Fruit fly (Drosophila melanogaster): Measurements from ENCODE around the gene Obp73a.

DNA sequence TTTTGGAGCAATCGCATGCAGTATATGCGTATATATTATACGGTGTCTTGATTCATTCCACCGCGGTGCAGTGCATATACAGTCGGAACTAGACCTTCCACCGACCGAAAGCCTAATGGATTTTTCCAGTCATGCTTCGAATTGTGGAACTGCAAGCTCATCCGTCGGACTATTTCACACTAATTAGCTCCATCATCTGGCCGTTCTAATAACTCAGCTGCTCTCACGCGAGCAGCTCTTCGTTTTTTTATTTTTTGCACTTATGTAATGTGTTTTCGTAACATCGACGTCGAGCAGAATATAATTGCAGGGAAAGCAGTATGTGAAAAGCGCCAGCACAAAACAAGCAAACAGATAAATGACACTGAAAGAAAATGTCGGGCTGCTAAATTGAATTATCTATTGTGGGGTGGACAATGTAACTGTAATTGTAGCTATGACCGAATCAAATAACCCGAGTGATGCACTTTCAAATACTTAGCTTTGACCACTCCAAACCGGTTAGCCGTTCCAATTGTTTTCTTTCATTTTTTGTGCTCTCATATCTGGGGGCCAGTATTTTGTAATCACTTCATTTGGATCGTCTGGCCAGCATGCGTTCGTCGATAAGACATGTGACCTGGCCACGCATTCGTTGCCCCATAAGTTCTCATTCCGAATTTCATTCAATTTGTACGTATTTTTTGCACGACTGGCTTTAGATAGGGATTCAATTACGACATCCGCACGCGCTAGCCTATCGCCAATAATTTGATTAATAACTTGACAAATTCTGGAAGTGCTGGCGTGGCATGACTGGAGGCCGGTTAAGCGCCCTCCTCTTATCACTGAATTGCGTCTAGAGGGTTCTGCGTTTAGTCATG is 13.6 kb downstream of the Obp73a start, which contains the start of gene Cpr73D:
- no peak for TF ChIP-seq fru (GFP tag; optimal IDR thresholded peaks at IDR 0.05)
- TF ChIP-seq sage (GFP tag; optimal IDR thresholded peaks at IDR 0.05) = no peak
